Fruit fly (Drosophila melanogaster) whole organism, wandering third instar larva: Measurements from ENCODE around the gene Ublcp1.

Source experiments
- Abd-B ChIP-seq: fragments of >200 bp; optimal IDR thresholded peaks from 2 replicates; lab custom pipeline; 2017; ENCODE audit warnings: missing biosample characterization, missing genetic modification characterization
- CG32264 ChIP-seq: fragments of 200-800 bp; sonication (Bioruptor generic); optimal IDR thresholded peaks from 2 replicates; lab custom pipeline; 2016; ENCODE audit warnings: missing biosample characterization, missing genetic modification characterization
- CG9705 ChIP-seq: fragments of 200-800 bp; sonication (Bioruptor generic); optimal IDR thresholded peaks from 2 replicates; lab custom pipeline; 2018; ENCODE audit warnings: missing biosample characterization, mild to moderate bottlenecking, missing genetic modification characterization
- Dif ChIP-seq: fragments of 200-275, 200-300 bp; sonication (Bioruptor generic); optimal IDR thresholded peaks from 2 replicates; lab custom pipeline; 2018; ENCODE audit warnings: missing biosample characterization, missing genetic modification characterization; ENCODE audit not compliant: partially characterized antibody
- GATAd ChIP-seq: sonication (Bioruptor generic); optimal IDR thresholded peaks from 2 replicates; lab custom pipeline; 2016; ENCODE audit warnings: missing biosample characterization, missing genetic modification characterization
- HLH106 ChIP-seq: fragments of 200-800 bp; optimal IDR thresholded peaks from 3 replicates; lab custom pipeline; 2019; ENCODE audit warnings: missing biosample characterization, mild to moderate bottlenecking, missing genetic modification characterization, moderate library complexity
- Hnf4 ChIP-seq: fragments of 200-800 bp; sonication (Bioruptor generic); optimal IDR thresholded peaks from 2 replicates; lab custom pipeline; 2016; ENCODE audit warnings: missing biosample characterization, mild to moderate bottlenecking, missing genetic modification characterization
- Hr78 ChIP-seq: fragments of >200 bp; optimal IDR thresholded peaks from 2 replicates; lab custom pipeline; 2017; ENCODE audit warnings: missing biosample characterization, missing genetic modification characterization
- Hr83 ChIP-seq: fragments of 200-300 bp; sonication (Bioruptor generic); optimal IDR thresholded peaks from 2 replicates; lab custom pipeline; 2016; ENCODE audit warnings: missing biosample characterization, mild to moderate bottlenecking, missing genetic modification characterization, moderate library complexity; ENCODE audit not compliant: poor library complexity, severe bottlenecking
- Jra ChIP-seq: sonication (Bioruptor generic); optimal IDR thresholded peaks from 2 replicates; lab custom pipeline; 2016; ENCODE audit warnings: missing biosample characterization, missing genetic modification characterization
- Mio ChIP-seq: sonication (Bioruptor generic); optimal IDR thresholded peaks from 2 replicates; lab custom pipeline; 2016; ENCODE audit warnings: missing biosample characterization, missing genetic modification characterization
- Myc ChIP-seq: fragments of >200 bp; optimal IDR thresholded peaks from 2 replicates; lab custom pipeline; 2017
- OdsH ChIP-seq: fragments of 200-800 bp; sonication (Bioruptor generic); optimal IDR thresholded peaks from 2 replicates; lab custom pipeline; 2016; ENCODE audit warnings: missing biosample characterization, mild to moderate bottlenecking, missing genetic modification characterization
- Rel ChIP-seq, 2 experiments: fragments of 200-800 bp; sonication (Bioruptor generic) in 1 of 2; optimal IDR thresholded peaks; 2 replicates in 1 of 2; 3 replicates in 1 of 2; lab custom pipeline; 2016 to 2019; ENCODE audit warnings: mild to moderate bottlenecking in 2 of 2, missing biosample characterization in 2 of 2, missing genetic modification characterization in 2 of 2, moderate library complexity in 1 of 2
- Sp1 ChIP-seq: fragments of 200-800 bp; sonication (Bioruptor generic); optimal IDR thresholded peaks from 3 replicates; lab custom pipeline; 2019; ENCODE audit warnings: missing biosample characterization, mild to moderate bottlenecking, missing genetic modification characterization, moderate library complexity
- Vsx2 ChIP-seq: fragments of 200-300, 225-300 bp; sonication (Bioruptor generic); optimal IDR thresholded peaks from 2 replicates; lab custom pipeline; 2018; ENCODE audit warnings: missing biosample characterization, missing genetic modification characterization; ENCODE audit not compliant: partially characterized antibody
- br ChIP-seq: fragments of 200-800 bp; sonication (Bioruptor generic); optimal IDR thresholded peaks from 2 replicates; lab custom pipeline; 2016; ENCODE audit warnings: missing biosample characterization, missing genetic modification characterization
- dl ChIP-seq, 2 experiments: fragments of 175-275, 200-275 bp in 1 of 2; fragments of 200-275 bp in 1 of 2; sonication (Bioruptor generic); optimal IDR thresholded peaks; lab custom pipeline; 2018; ENCODE audit warnings: mild to moderate bottlenecking in 2 of 2, missing biosample characterization in 2 of 2, missing genetic modification characterization in 2 of 2, moderate library complexity in 2 of 2; ENCODE audit not compliant: partially characterized antibody in 2 of 2, insufficient read depth in 1 of 2
- dmrt93B ChIP-seq: fragments of 200-800 bp; sonication (Bioruptor generic); optimal IDR thresholded peaks from 2 replicates; lab custom pipeline; 2018; ENCODE audit warnings: missing biosample characterization, mild to moderate bottlenecking, missing genetic modification characterization
- ey ChIP-seq: fragments of 200-800 bp; sonication (Bioruptor generic); optimal IDR thresholded peaks from 2 replicates; lab custom pipeline; 2016; ENCODE audit warnings: missing biosample characterization, missing genetic modification characterization
- foxo ChIP-seq, 2 experiments: fragments of 200-800 bp; sonication (Bioruptor generic); optimal IDR thresholded peaks; 2 replicates in 1 of 2; 3 replicates in 1 of 2; lab custom pipeline; 2016 to 2017; ENCODE audit warnings: missing biosample characterization in 2 of 2, missing genetic modification characterization in 2 of 2
- h ChIP-seq: fragments of 200-800 bp; sonication (Bioruptor generic); optimal IDR thresholded peaks from 3 replicates; lab custom pipeline; 2016; ENCODE audit warnings: missing biosample characterization, mild to moderate bottlenecking, missing genetic modification characterization
- jim ChIP-seq: fragments of 175-275, 200-325 bp; sonication (Bioruptor generic); optimal IDR thresholded peaks from 2 replicates; lab custom pipeline; 2016; ENCODE audit warnings: missing biosample characterization, mild to moderate bottlenecking, missing genetic modification characterization
- psq ChIP-seq: fragments of 200-800 bp; sonication (Bioruptor generic); optimal IDR thresholded peaks from 3 replicates; lab custom pipeline; 2017; ENCODE audit warnings: missing biosample characterization, mild to moderate bottlenecking, missing genetic modification characterization, moderate library complexity
- rgr ChIP-seq: fragments of 200-800 bp; sonication (Bioruptor generic); optimal IDR thresholded peaks from 3 replicates; lab custom pipeline; 2016; ENCODE audit warnings: missing biosample characterization, mild to moderate bottlenecking, missing genetic modification characterization
- sv ChIP-seq: fragments of 200-800 bp; sonication (Bioruptor generic); optimal IDR thresholded peaks from 3 replicates; lab custom pipeline; 2016; ENCODE audit warnings: missing biosample characterization, missing genetic modification characterization
- tai ChIP-seq: sonication (Bioruptor generic); optimal IDR thresholded peaks from 2 replicates; lab custom pipeline; 2016; ENCODE audit warnings: missing biosample characterization, missing genetic modification characterization
- usp ChIP-seq: fragments of >200 bp; optimal IDR thresholded peaks from 2 replicates; lab custom pipeline; 2017; ENCODE audit warnings: missing biosample characterization, missing genetic modification characterization
- woc ChIP-seq: sonication (Bioruptor generic); optimal IDR thresholded peaks from 2 replicates; lab custom pipeline; 2016; ENCODE audit warnings: missing biosample characterization, mild to moderate bottlenecking, missing genetic modification characterization

Gene Ublcp1

DNA sequence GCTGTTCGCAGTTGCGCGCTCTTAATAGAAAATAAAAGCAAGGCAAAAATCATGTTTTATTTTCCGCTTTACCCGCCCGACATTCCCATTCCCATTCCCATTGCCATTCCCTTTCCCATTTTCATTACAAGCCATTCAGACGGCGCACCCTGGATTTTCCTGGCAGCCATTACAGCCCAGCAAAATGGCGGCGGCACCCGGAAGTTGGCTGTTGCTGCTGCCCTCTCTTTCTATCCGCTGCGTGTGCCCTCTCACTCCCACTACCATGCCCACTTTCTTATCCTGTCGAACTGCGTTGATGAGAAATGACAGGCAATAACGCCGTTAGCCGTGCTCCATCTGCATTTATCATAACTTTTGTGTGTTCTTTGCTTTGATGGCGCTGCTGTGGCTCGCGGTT lies 27.0 kb downstream of the Ublcp1 start:
- TF ChIP-seq Jra (GFP tag; lab: Kevin White, UChicago): no peak
- TF ChIP-seq CG32264 (GFP tag; lab: Kevin White, UChicago): no peak
- TF ChIP-seq, all 38 proteins: peak for 0

DNA sequence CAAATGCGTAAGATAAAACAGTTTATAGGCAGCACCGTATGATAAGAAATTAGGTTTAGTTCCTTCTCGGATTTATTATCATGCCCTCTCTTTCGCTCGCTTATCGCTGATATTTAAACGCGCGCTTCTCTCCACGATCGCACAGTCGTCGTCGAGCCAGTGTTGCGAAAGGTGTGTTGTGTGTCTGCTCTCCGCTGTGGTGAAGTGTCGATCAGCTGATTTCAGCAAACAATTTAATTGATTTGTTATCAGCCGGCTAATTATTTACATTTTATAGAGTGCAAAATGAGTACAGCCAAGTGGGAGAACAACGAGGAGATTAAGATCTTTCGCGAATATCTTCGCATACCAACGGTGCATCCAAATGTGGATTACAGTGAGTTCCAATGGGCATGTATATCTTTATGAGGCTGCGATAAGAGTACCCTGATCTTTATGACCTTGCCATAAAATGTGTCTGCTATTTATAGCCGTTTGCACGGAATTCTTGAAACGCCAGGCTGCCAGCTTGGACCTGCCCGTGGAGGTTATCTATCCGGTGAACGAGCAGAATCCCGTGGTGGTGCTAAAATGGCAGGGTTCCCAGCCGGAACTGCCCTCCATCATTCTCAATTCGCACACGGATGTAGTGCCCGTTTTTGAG lies 30.4 kb downstream of the Ublcp1 start, which contains the start of the genes CG17110 and CG6726:
CG17110 (plus strand) TSS at position 139 of the 643 bp plus-strand sequence.
CG6726 (plus strand) TSS at position 139 of the 643 bp plus-strand sequence.
- TF ChIP-seq jim (GFP tag; lab: Kevin White, UChicago) (no peak), GATAd (no peak), dl (GFP tag; optimal IDR thresholded peaks at IDR 0.05; lab: Kevin White, UChicago; ENCODE audit: insufficient read depth in 1 of 2, partially characterized antibody in 2 of 2) (no peak), ey (GFP tag; lab: Kevin White, UChicago) (no peak), Vsx2 (GFP tag; lab: Kevin White, UChicago) (peak; percentile 84), Hr83 (GFP tag; lab: Kevin White, UChicago) (peak; percentile 8), rgr (peak; percentile 26), Myc (lab: Kevin White, UChicago) (peak; percentile 26), sv (GFP tag; lab: Kevin White, UChicago) (no peak), psq (GFP tag; lab: Kevin White, UChicago) (no peak)

DNA sequence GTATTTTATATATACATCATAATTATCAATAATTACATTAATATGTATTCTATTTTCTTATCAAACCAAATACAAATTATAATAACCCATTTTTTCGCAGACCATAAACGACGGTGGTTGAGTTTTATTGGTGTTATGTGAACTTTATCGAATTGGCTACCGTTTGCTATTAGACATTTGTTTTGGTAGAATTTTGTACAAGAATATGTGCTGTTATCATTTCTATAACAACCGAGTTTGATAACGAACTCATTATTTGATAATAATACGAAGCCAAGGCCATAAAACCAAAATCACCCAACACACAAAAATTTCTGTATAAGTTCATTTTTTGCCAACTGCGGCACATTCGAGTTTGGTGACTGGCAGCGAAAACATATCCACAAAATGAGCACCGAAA lies 34.1 kb downstream of the Ublcp1 start, which contains the start of gene CG17109:
CG17109 (plus strand) TSS at position 345 of the 400 bp plus-strand sequence.
- no peak for TF ChIP-seq rgr
- no peak for TF ChIP-seq CG9705 (GFP tag; lab: Kevin White, UChicago)
- no peak for TF ChIP-seq OdsH
- TF ChIP-seq ey (GFP tag; lab: Kevin White, UChicago): no peak
- no peak for TF ChIP-seq br (GFP tag; lab: Kevin White, UChicago)
- no peak for TF ChIP-seq tai (GFP tag; lab: Kevin White, UChicago)
- no peak for TF ChIP-seq Hr78
- no peak for TF ChIP-seq Dif (GFP tag; lab: Kevin White, UChicago)
- no peak for TF ChIP-seq Mio (GFP tag; lab: Kevin White, UChicago)
- no peak for TF ChIP-seq dmrt93B (GFP tag; lab: Kevin White, UChicago)
- TF ChIP-seq Hnf4: no peak
- TF ChIP-seq Myc (lab: Kevin White, UChicago): no peak
- no peak for TF ChIP-seq sv (GFP tag; lab: Kevin White, UChicago)
- no peak for TF ChIP-seq Abd-B (GFP tag; lab: Kevin White, UChicago)

DNA sequence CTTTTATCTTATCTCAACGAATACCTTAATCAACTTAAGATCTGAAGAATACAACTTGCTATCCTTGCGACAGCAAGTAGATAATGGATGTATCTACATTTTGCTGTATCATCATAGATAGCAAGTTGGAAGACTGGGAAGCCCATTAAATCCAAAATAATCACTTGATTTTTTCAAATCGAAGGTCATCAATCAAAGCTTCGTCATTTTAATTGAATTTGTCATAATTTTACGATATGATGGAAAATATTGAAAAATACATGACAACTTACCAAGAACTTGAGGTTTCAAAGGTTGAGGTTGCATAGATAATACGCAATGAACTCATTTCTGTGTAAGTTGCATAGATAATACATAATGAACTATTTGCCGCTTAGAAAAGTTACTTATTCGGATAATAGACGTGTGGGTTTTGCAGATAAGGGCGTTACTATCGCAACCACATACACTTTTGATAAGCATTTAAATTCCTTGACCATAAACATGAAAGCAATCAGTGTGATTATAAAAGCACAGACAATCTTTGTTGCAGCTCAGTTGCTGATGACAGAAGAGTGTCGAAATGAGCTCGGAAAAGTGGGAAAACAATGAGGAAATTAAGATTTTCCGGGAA lies 36.0 kb downstream of the Ublcp1 start, which contains the start of gene CG6733:
CG6733 (plus strand) TSS at position 532 of the 613 bp plus-strand sequence.
- no peak for TF ChIP-seq Rel (GFP tag; optimal IDR thresholded peaks at IDR 0.05; lab: Kevin White, UChicago)
- peak; percentile 26 for TF ChIP-seq Rel (tag; optimal IDR thresholded peaks at IDR 0.05; lab: Kevin White, UChicago)
- TF ChIP-seq HLH106 (tag; lab: Kevin White, UChicago): no peak
- TF ChIP-seq, all 38 proteins: peak for 1

DNA sequence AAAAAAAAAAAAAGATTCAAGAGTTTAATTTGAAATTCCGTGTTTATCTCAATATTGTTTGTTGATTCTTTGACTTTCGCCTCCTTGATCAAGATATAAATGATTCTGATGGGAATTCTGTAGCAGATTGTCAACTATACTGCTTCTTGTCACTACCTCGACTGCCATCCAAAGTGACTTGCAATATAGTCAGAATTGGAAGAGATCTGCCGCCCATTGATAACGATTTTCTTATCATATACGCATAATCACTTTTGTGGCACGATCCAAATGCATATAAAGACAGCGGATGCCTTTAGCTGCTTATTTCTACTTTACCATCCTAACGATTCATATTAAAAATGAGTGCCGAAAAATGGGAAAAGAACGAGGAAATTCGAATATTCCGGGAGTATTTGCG lies 37.9 kb downstream of the Ublcp1 start, which contains the start of gene CG6738:
CG6738 (plus strand) TSS at position 301 of the 400 bp plus-strand sequence.
- no peak for TF ChIP-seq foxo (GFP tag; optimal IDR thresholded peaks at IDR 0.05; lab: Kevin White, UChicago)
- TF ChIP-seq Hnf4: no peak
- no peak for TF ChIP-seq Hr83 (GFP tag; lab: Kevin White, UChicago)
- TF ChIP-seq OdsH: no peak
- no peak for TF ChIP-seq ey (GFP tag; lab: Kevin White, UChicago)
- TF ChIP-seq usp (GFP tag; lab: Kevin White, UChicago): no peak
- TF ChIP-seq psq (GFP tag; lab: Kevin White, UChicago): no peak
- TF ChIP-seq h (GFP tag; lab: Kevin White, UChicago): no peak
- no peak for TF ChIP-seq Sp1 (GFP tag; lab: Kevin White, UChicago)
- TF ChIP-seq woc (GFP tag; lab: Kevin White, UChicago): no peak
- TF ChIP-seq sv (GFP tag; lab: Kevin White, UChicago): no peak
- TF ChIP-seq, all 38 proteins: peak for 0
